Fruit fly (Drosophila melanogaster): ENCODE results near the gene Tpc1.
A peak's percentile ranks its signal among the peaks of the same experiment; 100 is the strongest.

The Tpc1 gene

dm6 chr3R:10850636-10851035 lies 31.4 kb downstream of the Tpc1 start (continued):
- no peak for TF ChIP-seq Xrp1 (GFP tag; IDR thresholded peaks at IDR 0.05)
- no peak for TF ChIP-seq Dek (tag; optimal IDR thresholded peaks at IDR 0.05)
- TF ChIP-seq CG12104 (GFP tag; optimal IDR thresholded peaks at IDR 0.05): no peak
- TF ChIP-seq CG4820 (GFP tag; optimal IDR thresholded peaks at IDR 0.05): no peak
- TF ChIP-seq klu (GFP tag; IDR thresholded peaks at IDR 0.05): no peak
- TF ChIP-seq CG14710 (tag; optimal IDR thresholded peaks at IDR 0.05): no peak
- TF ChIP-seq cad (GFP tag; optimal IDR thresholded peaks at IDR 0.05): no peak
- peak; percentile 46 for TF ChIP-seq sd (tag; optimal IDR thresholded peaks at IDR 0.05)
- TF ChIP-seq Med (GFP tag): peak; percentile 77
- no peak for TF ChIP-seq btn (GFP tag; optimal IDR thresholded peaks at IDR 0.05)

dm6 chr3R:10849515-10849973 lies 32.4 kb downstream of the Tpc1 start, which contains the start of gene CG42394:
CG42394 (plus strand) TSS chr3R:10849825.
- peak; percentile 97 for TF ChIP-seq CG11695 (GFP tag; IDR thresholded peaks at IDR 0.05)
- TF ChIP-seq gsb (GFP tag; IDR thresholded peaks at IDR 0.05): peak; percentile 87
- no peak for TF ChIP-seq her (GFP tag; optimal IDR thresholded peaks at IDR 0.05)
- peak; percentile 85 for TF ChIP-seq CG13123 (GFP tag; optimal IDR thresholded peaks at IDR 0.05)
- peak; percentile 21; the same call in 1 of the 3 replicates for TF ChIP-seq jigr1 (GFP tag; IDR thresholded peaks at IDR 0.05)
- TF ChIP-seq CG34422 (GFP tag; IDR thresholded peaks at IDR 0.05): peak; percentile 93
- TF ChIP-seq trem (tag; optimal IDR thresholded peaks at IDR 0.05): peak; percentile 95
- peak; percentile 89 for TF ChIP-seq CG15514 (GFP tag; optimal IDR thresholded peaks at IDR 0.05)
- peak; percentile 88 for TF ChIP-seq Med (GFP tag)
- peak; percentile 93 for TF ChIP-seq HLH3B (GFP tag; IDR thresholded peaks at IDR 0.05)
- no peak for TF ChIP-seq Doc2 (GFP tag; IDR thresholded peaks at IDR 0.05)
- TF ChIP-seq shn (GFP tag; optimal IDR thresholded peaks at IDR 0.05): peak; percentile 46
- peak; percentile 47 for TF ChIP-seq CG1792 (GFP tag; optimal IDR thresholded peaks at IDR 0.05)
- TF ChIP-seq H15 (GFP tag; IDR thresholded peaks at IDR 0.05): peak; percentile 91
- TF ChIP-seq tup (GFP tag; optimal IDR thresholded peaks at IDR 0.05): peak; percentile 79
- TF ChIP-seq Trl (optimal IDR thresholded peaks at IDR 0.05): no peak
- TF ChIP-seq Trl (GFP tag; optimal IDR thresholded peaks at IDR 0.05): peak; percentile 70
- peak; percentile 78 for TF ChIP-seq nom (GFP tag; optimal IDR thresholded peaks at IDR 0.05)
- TF ChIP-seq Optix (GFP tag; IDR thresholded peaks at IDR 0.05): peak; percentile 83
- peak; percentile 87 for TF ChIP-seq CG12942 (GFP tag; optimal IDR thresholded peaks at IDR 0.05)
- peak; percentile 89 for TF ChIP-seq CG16815 (GFP tag; optimal IDR thresholded peaks at IDR 0.05)
- no peak for TF ChIP-seq z (GFP tag; IDR thresholded peaks at IDR 0.05)
- TF ChIP-seq emc (GFP tag; optimal IDR thresholded peaks at IDR 0.05): peak; percentile 18
- peak; percentile 31 for TF ChIP-seq CG17186 (GFP tag; optimal IDR thresholded peaks at IDR 0.05)
- TF ChIP-seq Antp (GFP tag; optimal IDR thresholded peaks at IDR 0.05): peak; percentile 44
- TF ChIP-seq CG15073 (GFP tag; optimal IDR thresholded peaks at IDR 0.05): peak; percentile 53
- TF ChIP-seq sens (GFP tag): peak; percentile 97
- TF ChIP-seq amos (GFP tag; IDR thresholded peaks at IDR 0.05; ENCODE audit: partially characterized antibody): peak; percentile 22; the same call in 1 of the 2 replicates
- TF ChIP-seq CG11456 (GFP tag; IDR thresholded peaks at IDR 0.05): peak; percentile 94
- no peak for TF ChIP-seq prd (optimal IDR thresholded peaks at IDR 0.05)
- peak; percentile 94 for TF ChIP-seq prd (GFP tag; IDR thresholded peaks at IDR 0.05)
- peak; percentile 48 for TF ChIP-seq bab2 (GFP tag; optimal IDR thresholded peaks at IDR 0.05)
- TF ChIP-seq CG2120 (GFP tag; optimal IDR thresholded peaks at IDR 0.05): peak; percentile 89
- peak; percentile 90 for TF ChIP-seq CG2202 (tag; optimal IDR thresholded peaks at IDR 0.05)
- TF ChIP-seq zen2 (GFP tag; IDR thresholded peaks at IDR 0.05; ENCODE audit: partially characterized antibody): no peak
- peak; percentile 56 to 75 for TF ChIP-seq chif (GFP tag; optimal IDR thresholded peaks at IDR 0.05)
- peak; percentile 96 for TF ChIP-seq CG6683 (GFP tag; optimal IDR thresholded peaks at IDR 0.05)
- peak; percentile 8 for TF ChIP-seq btn (GFP tag; optimal IDR thresholded peaks at IDR 0.05)
- TF ChIP-seq CG10979 (tag; optimal IDR thresholded peaks at IDR 0.05): peak; percentile 98
- TF ChIP-seq sqz (GFP tag; optimal IDR thresholded peaks at IDR 0.05): peak; percentile 91
- peak; percentile 88 for TF ChIP-seq Chrac-16 (GFP tag; optimal IDR thresholded peaks at IDR 0.05)
- TF ChIP-seq ind (GFP tag; optimal IDR thresholded peaks at IDR 0.05): peak; percentile 88
- TF ChIP-seq vnd (GFP tag; IDR thresholded peaks at IDR 0.05; ENCODE audit: partially characterized antibody): peak; percentile 20; the same call in 2 of the 3 replicates
